Worm (Caenorhabditis elegans): Measurements from ENCODE around the gene lgc-39.

DNA sequence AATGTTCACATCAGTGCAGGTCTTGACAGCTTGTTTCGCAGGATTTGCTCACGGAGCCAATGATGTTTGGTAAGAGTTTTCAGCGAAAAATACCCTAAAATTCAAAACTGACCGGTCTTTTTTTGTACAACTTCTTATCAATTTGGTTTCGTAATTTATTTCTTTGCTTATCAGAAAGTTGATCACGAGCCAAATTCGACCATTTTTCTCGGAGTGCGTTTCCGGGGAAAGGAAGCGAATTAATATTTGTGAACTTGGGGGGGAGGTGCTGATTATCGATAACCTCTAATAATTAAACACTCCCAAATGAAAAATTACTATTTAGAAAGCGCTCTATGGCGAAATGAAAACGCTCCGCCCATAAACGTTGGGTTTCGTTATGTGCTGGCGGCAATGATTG lies 11.3 kb downstream of the lgc-39 start:
- no peak for TF ChIP-seq daf-8 (GFP tag; IDR thresholded peaks at IDR 0.05)
- TF ChIP-seq nhr-237 (tag; optimal IDR thresholded peaks at IDR 0.05): no peak
- peak; percentile 52 for TF ChIP-seq hlh-11 (tag; optimal IDR thresholded peaks at IDR 0.05)
- no peak for TF ChIP-seq unc-39 (tag; optimal IDR thresholded peaks at IDR 0.05)

Data from whole organism, L4 larva.